Worm (Caenorhabditis elegans) whole organism, midembryonic: ENCODE results near the gene chch-3.

Source experiments
- T22C8.4 ChIP-seq: fragments of 200-800 bp; sonication (Bioruptor generic); IDR thresholded peaks from 2 replicates; pipeline ENCODE4 v1.3.6; 2022; ENCODE audit warnings: missing genetic modification characterization, missing compliant biosample characterization
- cog-1 ChIP-seq: sonication (generic microtip); optimal IDR thresholded peaks from 2 replicates; lab custom pipeline; 2016; ENCODE audit warnings: missing genetic modification characterization, missing compliant biosample characterization
- flt-1 ChIP-seq: fragments of 200-800 bp; sonication (Bioruptor generic); IDR thresholded peaks from 2 replicates; pipeline ENCODE4 v1.3.6; 2022; ENCODE audit warnings: missing genetic modification characterization, missing compliant biosample characterization
- klf-2 ChIP-seq: fragments of 200-800 bp; sonication (Bioruptor generic); conservative IDR thresholded peaks from 2 replicates; pipeline ENCODE4 v1.3.6; 2022; ENCODE audit warnings: missing genetic modification reagents, missing genetic modification characterization, missing compliant biosample characterization
- med-1 ChIP-seq: sonication (generic microtip); optimal IDR thresholded peaks from 2 replicates; lab custom pipeline; 2017; ENCODE audit warnings: missing genetic modification characterization, mild to moderate bottlenecking, missing compliant biosample characterization, antibody characterized with exemption, missing genetic modification reagents; ENCODE audit not compliant: insufficient read depth
- ref-1 ChIP-seq: fragments of 200-800 bp; sonication (Bioruptor generic); conservative IDR thresholded peaks from 2 replicates; pipeline ENCODE4 v1.3.6; 2022; ENCODE audit warnings: missing genetic modification reagents, missing genetic modification characterization, missing compliant biosample characterization
- tab-1 ChIP-seq: fragments of 200-800 bp; sonication (Bioruptor generic); IDR thresholded peaks from 2 replicates; pipeline ENCODE4 v1.3.6; 2022; ENCODE audit warnings: missing genetic modification characterization, missing compliant biosample characterization
- ztf-23 ChIP-seq: fragments of 200-800 bp; sonication (Bioruptor generic); IDR thresholded peaks from 2 replicates; pipeline ENCODE4 v1.3.6; 2022; ENCODE audit warnings: missing genetic modification reagents, missing genetic modification characterization, missing compliant biosample characterization
- ztf-29 ChIP-seq: fragments of 200-800 bp; sonication (Bioruptor generic); IDR thresholded peaks from 2 replicates; pipeline ENCODE4 v1.3.6; 2022; ENCODE audit warnings: missing genetic modification reagents, missing genetic modification characterization, missing compliant biosample characterization

chch-3 gene

ce11 chrII:9397496-9397895 is 19.3 kb upstream of the chch-3 start, which contains the start of gene Y51B9A.9:
TSS of gene Y51B9A.9 (minus strand) at chrII:9397596.
- TF ChIP-seq cog-1 (tag; lab: Kevin White, UChicago) (no peak), klf-2 (GFP tag; lab: Robert Waterston, UW) (no peak), med-1 (GFP tag; lab: Kevin White, UChicago) (no peak), ztf-29 (GFP tag; lab: Robert Waterston, UW) (no peak), ztf-23 (GFP tag; lab: Robert Waterston, UW) (no peak), tab-1 (GFP tag; lab: Robert Waterston, UW) (no peak), flt-1 (no peak), T22C8.4 (GFP tag; lab: Robert Waterston, UW) (no peak), ref-1 (GFP tag; lab: Robert Waterston, UW) (no peak)

- TF ChIP-seq cog-1 (tag; lab: Kevin White, UChicago) (no peak), ztf-23 (GFP tag; lab: Robert Waterston, UW) (no peak), ref-1 (GFP tag; lab: Robert Waterston, UW) (no peak), ztf-29 (GFP tag; lab: Robert Waterston, UW) (no peak), T22C8.4 (GFP tag; lab: Robert Waterston, UW) (no peak), med-1 (GFP tag; lab: Kevin White, UChicago) (no peak), tab-1 (GFP tag; lab: Robert Waterston, UW) (no peak), flt-1 (no peak), klf-2 (GFP tag; lab: Robert Waterston, UW) (no peak)
Measured at ce11 chrII:9398370-9398901, 18.4 kb upstream of the chch-3 start, which contains the start of the genes Y51B9A.14 and Y51B9A.8. TSS of gene Y51B9A.14 (minus strand) at chrII:9398470. TSS of gene Y51B9A.8 (plus strand) at chrII:9398851.

ce11 chrII:9399746-9400145 is 17.1 kb upstream of the chch-3 start, which contains the start of gene Y51B9A.7:
TSS of gene Y51B9A.7 (plus strand) at chrII:9400046.
- no peak for TF ChIP-seq ref-1 (GFP tag; lab: Robert Waterston, UW)
- TF ChIP-seq ztf-29 (GFP tag; lab: Robert Waterston, UW) = no peak
- TF ChIP-seq T22C8.4 (GFP tag; lab: Robert Waterston, UW) = no peak
- no peak for TF ChIP-seq flt-1
- TF ChIP-seq klf-2 (GFP tag; lab: Robert Waterston, UW) = no peak

ce11 chrII:9403087-9403486 is 13.7 kb upstream of the chch-3 start, which contains the start of gene Y51B9A.6:
TSS of gene Y51B9A.6 (minus strand) at chrII:9403187.
- TF ChIP-seq tab-1 (GFP tag; lab: Robert Waterston, UW) = no peak
- no peak for TF ChIP-seq cog-1 (tag; lab: Kevin White, UChicago)
- no peak for TF ChIP-seq med-1 (GFP tag; lab: Kevin White, UChicago)
- no peak for TF ChIP-seq ztf-23 (GFP tag; lab: Robert Waterston, UW)
- TF ChIP-seq ztf-29 (GFP tag; lab: Robert Waterston, UW) = no peak
- no peak for TF ChIP-seq klf-2 (GFP tag; lab: Robert Waterston, UW)
- no peak for TF ChIP-seq ref-1 (GFP tag; lab: Robert Waterston, UW)

ce11 chrII:9403846-9404245 is 13.0 kb upstream of the chch-3 start, which contains the start of gene Y51B9A.5:
TSS of gene Y51B9A.5 (plus strand) at chrII:9404146.
- TF ChIP-seq ztf-29 (GFP tag; lab: Robert Waterston, UW) (no peak), med-1 (GFP tag; lab: Kevin White, UChicago) (no peak), klf-2 (GFP tag; lab: Robert Waterston, UW) (no peak), T22C8.4 (GFP tag; lab: Robert Waterston, UW) (no peak)

- TF ChIP-seq klf-2 (GFP tag; lab: Robert Waterston, UW) (no peak), med-1 (GFP tag; lab: Kevin White, UChicago) (no peak), ztf-23 (GFP tag; lab: Robert Waterston, UW) (no peak), T22C8.4 (GFP tag; lab: Robert Waterston, UW) (no peak), ref-1 (GFP tag; lab: Robert Waterston, UW) (no peak), flt-1 (no peak), tab-1 (GFP tag; lab: Robert Waterston, UW) (no peak), ztf-29 (GFP tag; lab: Robert Waterston, UW) (no peak)
Measured at ce11 chrII:9407020-9407419, 9.8 kb upstream of the chch-3 start, which contains the start of gene mpz-6. TSS of gene mpz-6 (minus strand) at chrII:9407120.

- TF ChIP-seq T22C8.4 (GFP tag; lab: Robert Waterston, UW) (no peak), flt-1 (no peak), klf-2 (GFP tag; lab: Robert Waterston, UW) (no peak), cog-1 (tag; lab: Kevin White, UChicago) (no peak), ztf-23 (GFP tag; lab: Robert Waterston, UW) (no peak), ref-1 (GFP tag; lab: Robert Waterston, UW) (no peak), ztf-29 (GFP tag; lab: Robert Waterston, UW) (no peak), med-1 (GFP tag; lab: Kevin White, UChicago) (no peak), tab-1 (GFP tag; lab: Robert Waterston, UW) (no peak)
Measured at ce11 chrII:9407469-9407868, 9.3 kb upstream of the chch-3 start, which contains the start of gene arrd-2. TSS of gene arrd-2 (plus strand) at chrII:9407769.

ce11 chrII:9411497-9411896 is 5.3 kb upstream of the chch-3 start, which contains the start of gene M176.9:
TSS of gene M176.9 (minus strand) at chrII:9411597.
- TF ChIP-seq klf-2 (GFP tag; lab: Robert Waterston, UW) (no peak), tab-1 (GFP tag; lab: Robert Waterston, UW) (no peak), ztf-23 (GFP tag; lab: Robert Waterston, UW) (no peak), ref-1 (GFP tag; lab: Robert Waterston, UW) (no peak)

- TF ChIP-seq T22C8.4 (GFP tag; lab: Robert Waterston, UW) = no peak
- no peak for TF ChIP-seq tab-1 (GFP tag; lab: Robert Waterston, UW)
- no peak for TF ChIP-seq ztf-23 (GFP tag; lab: Robert Waterston, UW)
- no peak for TF ChIP-seq med-1 (GFP tag; lab: Kevin White, UChicago)
- TF ChIP-seq cog-1 (tag; lab: Kevin White, UChicago) = no peak
- no peak for TF ChIP-seq flt-1
- TF ChIP-seq klf-2 (GFP tag; lab: Robert Waterston, UW) = no peak
- no peak for TF ChIP-seq ztf-29 (GFP tag; lab: Robert Waterston, UW)
- TF ChIP-seq ref-1 (GFP tag; lab: Robert Waterston, UW) = no peak
Measured at ce11 chrII:9412086-9412608, 4.7 kb upstream of the chch-3 start, which contains the start of gene arrd-3. TSS of gene arrd-3 (plus strand) at chrII:9412558.
